Fruit fly (Drosophila melanogaster) whole organism, embryonic: Measurements from ENCODE around the gene Nubp1.

Experiments used
- CG11695 ChIP-seq: fragments of 200-800 bp; sonication (Bioruptor generic); IDR thresholded peaks from 3 replicates; pipeline ENCODE4 v1.3.6; 2022; ENCODE audit warnings: missing biosample characterization, missing genetic modification characterization
- CG3407 ChIP-seq: fragments of 200-800 bp; sonication (Bioruptor generic); optimal IDR thresholded peaks from 2 replicates; lab custom pipeline; 2018; ENCODE audit warnings: missing biosample characterization, mild to moderate bottlenecking, missing genetic modification characterization
- CG9817 ChIP-seq: fragments of 200-800 bp; sonication (Bioruptor generic); optimal IDR thresholded peaks from 2 replicates; lab custom pipeline; 2018; ENCODE audit warnings: missing biosample characterization, mild to moderate bottlenecking, missing genetic modification characterization, moderate library complexity
- H2.0 ChIP-seq: fragments of 200-800 bp; sonication (Bioruptor generic); IDR thresholded peaks from 2 replicates; pipeline ENCODE4 v1.3.6; 2022; ENCODE audit warnings: missing biosample characterization, missing genetic modification characterization
- HLHmδ ChIP-seq: fragments of 200-800 bp; sonication (Bioruptor generic); optimal IDR thresholded peaks from 2 replicates; lab custom pipeline; 2018; ENCODE audit warnings: missing biosample characterization, mild to moderate bottlenecking, missing genetic modification characterization, moderate library complexity
- Rx ChIP-seq: fragments of 200-800 bp; sonication (Bioruptor generic); IDR thresholded peaks from 2 replicates; pipeline ENCODE4 v1.3.6; 2022; ENCODE audit warnings: missing biosample characterization, missing genetic modification characterization
- Stat92E ChIP-seq, 3 experiments: fragments of >200 bp in 2 of 3; fragments of 200-800 bp in 1 of 3; sonication (Bioruptor generic) in 1 of 3; optimal IDR thresholded peaks; 2 replicates each; lab custom pipeline; 2017 to 2019; ENCODE audit warnings: missing biosample characterization in 3 of 3, missing genetic modification characterization in 3 of 3, mild to moderate bottlenecking in 1 of 3, moderate library complexity in 1 of 3
- dan ChIP-seq: fragments of 200-800 bp; sonication (Bioruptor generic); IDR thresholded peaks from 2 replicates; pipeline ENCODE4 v1.3.6; 2022; ENCODE audit warnings: missing biosample characterization, missing genetic modification characterization
- kay ChIP-seq: fragments of 200-800 bp; sonication (Bioruptor generic); optimal IDR thresholded peaks from 2 replicates; lab custom pipeline; 2016; ENCODE audit warnings: missing biosample characterization, missing genetic modification characterization
- slbo ChIP-seq: fragments of 200-800 bp; sonication (Bioruptor generic); IDR thresholded peaks from 2 replicates; pipeline ENCODE4 v1.3.6; 2022; ENCODE audit warnings: missing biosample characterization, missing genetic modification characterization
- tx ChIP-seq: fragments of 200-800 bp; sonication (Bioruptor generic); optimal IDR thresholded peaks from 2 replicates; lab custom pipeline; 2016; ENCODE audit warnings: missing biosample characterization, missing genetic modification characterization
- zen ChIP-seq: fragments of 200-800 bp; sonication (Bioruptor generic); optimal IDR thresholded peaks from 3 replicates; lab custom pipeline; 2018; ENCODE audit warnings: missing biosample characterization, mild to moderate bottlenecking, missing genetic modification characterization, moderate library complexity

dm6 chr2L:16683958-16684877 is 48.1 kb upstream of the Nubp1 start, which contains the start of gene CG31807:
- no peak for TF ChIP-seq HLHmδ
- peak; percentile 28; the same call in 1 of the 3 replicates for TF ChIP-seq CG11695 (GFP tag; lab: Robert Waterston, UW)
- peak; percentile 58 for TF ChIP-seq slbo (GFP tag; lab: Robert Waterston, UW)
- TF ChIP-seq dan (GFP tag; lab: Robert Waterston, UW) = no peak
- no peak for TF ChIP-seq zen
- TF ChIP-seq CG3407 (GFP tag; lab: Kevin White, UChicago) = peak; percentile 75
- TF ChIP-seq tx (GFP tag; lab: Kevin White, UChicago) = peak; percentile 32
- no peak for TF ChIP-seq Stat92E (GFP tag; optimal IDR thresholded peaks at IDR 0.05; lab: Kevin White, UChicago)
- TF ChIP-seq kay (GFP tag; lab: Kevin White, UChicago) = no peak
- peak; percentile 55 for TF ChIP-seq CG9817 (tag; lab: Kevin White, UChicago)
- TF ChIP-seq Rx (GFP tag; lab: Robert Waterston, UW) = no peak
- 0 out of 2 replicates have a peak, but pooled peaks have one; percentile 3 for TF ChIP-seq H2.0 (GFP tag; lab: Robert Waterston, UW)
